Worm (Caenorhabditis elegans) whole organism, early embryonic: ENCODE results near the gene fbxb-31.

Source experiments
- B0310.2 ChIP-seq: sonication (generic microtip); optimal IDR thresholded peaks from 2 replicates; lab custom pipeline; 2016; ENCODE audit warnings: mild to moderate bottlenecking, missing genetic modification characterization, missing compliant biosample characterization
- F13C5.2 ChIP-seq: sonication (generic microtip); optimal IDR thresholded peaks from 2 replicates; lab custom pipeline; 2017; ENCODE audit warnings: mild to moderate bottlenecking, missing genetic modification characterization, inconsistent platforms, missing compliant biosample characterization
- aly-1 ChIP-seq: sonication (generic microtip); optimal IDR thresholded peaks from 2 replicates; lab custom pipeline; 2016; ENCODE audit warnings: missing genetic modification characterization, missing compliant biosample characterization
- ama-1 ChIP-seq: fragments of 150-350 bp; optimal IDR thresholded peaks from 2 replicates; lab custom pipeline; 2014
- ceh-13 ChIP-seq: fragments of 200-800 bp; sonication (Bioruptor generic); optimal IDR thresholded peaks from 2 replicates; lab custom pipeline; 2018; ENCODE audit warnings: mild to moderate bottlenecking, missing genetic modification characterization, missing compliant biosample characterization
- ceh-36 ChIP-seq: sonication (generic microtip); optimal IDR thresholded peaks from 2 replicates; lab custom pipeline; 2016; ENCODE audit warnings: missing genetic modification characterization, inconsistent platforms, missing compliant biosample characterization
- ets-7 ChIP-seq: sonication (generic microtip); optimal IDR thresholded peaks from 2 replicates; lab custom pipeline; 2016; ENCODE audit warnings: missing genotype, missing genetic modification characterization, missing compliant biosample characterization
- flt-1 ChIP-seq: fragments of 200-800 bp; sonication (Bioruptor generic); IDR thresholded peaks from 2 replicates; pipeline ENCODE4 v1.3.6; 2022; ENCODE audit warnings: missing genetic modification characterization, missing compliant biosample characterization
- hmbx-1 ChIP-seq: sonication (generic microtip); optimal IDR thresholded peaks from 2 replicates; lab custom pipeline; 2016; ENCODE audit warnings: mild to moderate bottlenecking, missing genetic modification characterization, missing compliant biosample characterization
- hmg-4 ChIP-seq: fragments of 200-800 bp; sonication (Bioruptor generic); optimal IDR thresholded peaks from 2 replicates; lab custom pipeline; 2018; ENCODE audit warnings: mild to moderate bottlenecking, missing genetic modification characterization, missing compliant biosample characterization
- hnd-1 ChIP-seq: sonication (generic microtip); optimal IDR thresholded peaks from 2 replicates; lab custom pipeline; 2016; ENCODE audit warnings: missing genetic modification characterization, missing compliant biosample characterization
- pes-1 ChIP-seq: fragments of 200-800 bp; sonication (Bioruptor generic); IDR thresholded peaks from 2 replicates; pipeline ENCODE4 v1.3.6; 2022; ENCODE audit warnings: missing genetic modification reagents, missing genetic modification characterization, missing compliant biosample characterization
- scrt-1 ChIP-seq: fragments of 200-800 bp; sonication (Bioruptor generic); IDR thresholded peaks from 2 replicates; pipeline ENCODE4 v1.3.6; 2022; ENCODE audit warnings: missing genetic modification characterization, missing compliant biosample characterization
- sea-1 ChIP-seq: fragments of 200-800 bp; sonication (Bioruptor generic); conservative IDR thresholded peaks from 2 replicates; pipeline ENCODE4 v1.3.6; 2022; ENCODE audit warnings: missing genetic modification characterization, missing compliant biosample characterization
- tbx-11 ChIP-seq: fragments of 200-800 bp; sonication (Bioruptor generic); IDR thresholded peaks from 2 replicates; pipeline ENCODE4 v1.3.6; 2022; ENCODE audit warnings: missing genetic modification characterization, missing compliant biosample characterization
- tbx-37 ChIP-seq: fragments of 200-800 bp; sonication (Bioruptor generic); conservative IDR thresholded peaks from 2 replicates; pipeline ENCODE4 v1.3.6; 2022; ENCODE audit warnings: missing genetic modification reagents, missing genetic modification characterization, missing compliant biosample characterization
- tra-4 ChIP-seq: sonication (generic microtip); optimal IDR thresholded peaks from 2 replicates; lab custom pipeline; 2017; ENCODE audit warnings: missing genetic modification characterization, missing compliant biosample characterization

fbxb-31 gene

ce11 chrII:3639238-3639637 is at the start of gene fbxb-31:
fbxb-31 (minus strand) TSS chrII:3639338.
- TF ChIP-seq tbx-37 (GFP tag; lab: Robert Waterston, UW) (no peak), sea-1 (GFP tag; lab: Robert Waterston, UW) (no peak), aly-1 (tag; lab: Kevin White, UChicago) (no peak), tbx-11 (GFP tag; lab: Robert Waterston, UW) (no peak), scrt-1 (GFP tag; lab: Robert Waterston, UW) (no peak), tra-4 (tag; lab: Kevin White, UChicago) (no peak), ceh-13 (GFP tag; lab: Kevin White, UChicago) (no peak), hmg-4 (GFP tag; lab: Kevin White, UChicago) (no peak), hmbx-1 (tag; lab: Kevin White, UChicago) (no peak), F13C5.2 (tag; lab: Kevin White, UChicago) (no peak), B0310.2 (tag; lab: Kevin White, UChicago) (no peak), pes-1 (GFP tag; lab: Robert Waterston, UW) (no peak), ets-7 (no peak), ceh-36 (tag; lab: Kevin White, UChicago) (no peak), hnd-1 (no peak), flt-1 (GFP tag; lab: Robert Waterston, UW) (no peak), ama-1 (lab: Kevin White, UChicago) (no peak)

DNA sequence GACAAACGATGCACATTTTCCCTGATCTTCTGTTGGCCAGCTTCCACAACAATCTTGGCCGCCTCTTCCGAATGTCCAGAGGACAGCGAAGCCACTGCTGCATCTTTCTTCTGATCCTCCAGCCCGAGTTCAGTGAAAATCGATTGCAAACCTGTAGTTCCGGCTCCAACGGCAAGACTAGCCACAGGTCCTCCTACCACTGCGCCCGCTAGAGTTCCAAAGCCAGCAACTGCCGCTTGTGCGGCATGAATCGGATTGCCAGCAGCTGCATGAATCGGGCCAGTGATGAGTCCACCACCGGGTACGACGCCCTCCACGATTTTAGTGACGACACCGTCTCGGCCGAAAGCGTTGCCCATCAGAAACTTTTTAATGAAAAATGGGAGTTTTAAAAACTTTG is 49.2 kb upstream of the fbxb-31 start, which contains the start of gene ifas-1:
Gene ifas-1 (minus strand): TSS at position 387 of the 400 bp plus-strand sequence.
- TF ChIP-seq ama-1 (lab: Kevin White, UChicago) (no peak), flt-1 (GFP tag; lab: Robert Waterston, UW) (no peak), tra-4 (tag; lab: Kevin White, UChicago) (no peak), aly-1 (tag; lab: Kevin White, UChicago) (no peak), hmg-4 (GFP tag; lab: Kevin White, UChicago) (no peak), tbx-11 (GFP tag; lab: Robert Waterston, UW) (no peak), sea-1 (GFP tag; lab: Robert Waterston, UW) (no peak)

ce11 chrII:3684487-3685067 is 45.4 kb upstream of the fbxb-31 start:
- TF ChIP-seq tbx-37 (GFP tag; lab: Robert Waterston, UW) (no peak), flt-1 (GFP tag; lab: Robert Waterston, UW) (no peak)

DNA sequence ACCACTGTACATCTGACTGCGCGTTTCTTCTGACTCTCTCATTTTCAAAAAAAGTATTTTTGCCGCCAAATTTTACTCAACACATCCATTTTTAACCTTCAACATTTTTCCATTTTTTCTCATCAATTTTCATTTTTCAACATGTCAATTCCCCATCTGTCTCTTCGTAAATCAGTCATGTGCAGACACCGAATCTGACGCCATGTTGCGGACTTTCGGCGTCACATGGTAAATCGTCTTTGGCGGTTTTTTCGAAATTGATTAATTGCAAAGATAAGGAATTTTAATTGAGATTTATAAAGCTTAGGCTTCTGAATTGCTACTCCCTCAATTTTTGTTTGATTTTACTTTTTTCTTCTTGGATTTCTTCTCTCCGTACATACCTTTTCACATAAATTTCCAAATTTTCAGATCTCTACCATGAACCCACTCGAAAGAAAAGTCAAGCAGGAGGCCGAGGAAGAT is 43.7 kb upstream of the fbxb-31 start, which contains the start of gene F19B10.1:
Gene F19B10.1 (plus strand): TSS at position 415 of the 465 bp plus-strand sequence.
- TF ChIP-seq ama-1 (lab: Kevin White, UChicago) (no peak), B0310.2 (tag; lab: Kevin White, UChicago) (no peak), flt-1 (GFP tag; lab: Robert Waterston, UW) (no peak), ceh-36 (tag; lab: Kevin White, UChicago) (no peak), hmbx-1 (tag; lab: Kevin White, UChicago) (no peak), tbx-37 (GFP tag; lab: Robert Waterston, UW) (no peak), ets-7 (no peak), pes-1 (GFP tag; lab: Robert Waterston, UW) (no peak), hnd-1 (no peak), ceh-13 (GFP tag; lab: Kevin White, UChicago) (no peak), tra-4 (tag; lab: Kevin White, UChicago) (no peak)

ce11 chrII:3681365-3682083 is 42.4 kb upstream of the fbxb-31 start, which contains the start of gene F19B10.10:
F19B10.10 (minus strand) TSS chrII:3681415.
- no peak for TF ChIP-seq flt-1 (GFP tag; lab: Robert Waterston, UW)
- TF ChIP-seq F13C5.2 (tag; lab: Kevin White, UChicago): no peak
- no peak for TF ChIP-seq ets-7
- no peak for TF ChIP-seq sea-1 (GFP tag; lab: Robert Waterston, UW)
- TF ChIP-seq hmg-4 (GFP tag; lab: Kevin White, UChicago): no peak
- no peak for TF ChIP-seq tra-4 (tag; lab: Kevin White, UChicago)
- no peak for TF ChIP-seq ceh-13 (GFP tag; lab: Kevin White, UChicago)
- TF ChIP-seq B0310.2 (tag; lab: Kevin White, UChicago): no peak
- TF ChIP-seq scrt-1 (GFP tag; lab: Robert Waterston, UW): no peak
- TF ChIP-seq aly-1 (tag; lab: Kevin White, UChicago): no peak
- no peak for TF ChIP-seq hnd-1
- no peak for TF ChIP-seq tbx-37 (GFP tag; lab: Robert Waterston, UW)
- TF ChIP-seq ceh-36 (tag; lab: Kevin White, UChicago): no peak
- no peak for TF ChIP-seq tbx-11 (GFP tag; lab: Robert Waterston, UW)
- no peak for TF ChIP-seq ama-1 (lab: Kevin White, UChicago)
- TF ChIP-seq hmbx-1 (tag; lab: Kevin White, UChicago): no peak
- TF ChIP-seq pes-1 (GFP tag; lab: Robert Waterston, UW): no peak

DNA sequence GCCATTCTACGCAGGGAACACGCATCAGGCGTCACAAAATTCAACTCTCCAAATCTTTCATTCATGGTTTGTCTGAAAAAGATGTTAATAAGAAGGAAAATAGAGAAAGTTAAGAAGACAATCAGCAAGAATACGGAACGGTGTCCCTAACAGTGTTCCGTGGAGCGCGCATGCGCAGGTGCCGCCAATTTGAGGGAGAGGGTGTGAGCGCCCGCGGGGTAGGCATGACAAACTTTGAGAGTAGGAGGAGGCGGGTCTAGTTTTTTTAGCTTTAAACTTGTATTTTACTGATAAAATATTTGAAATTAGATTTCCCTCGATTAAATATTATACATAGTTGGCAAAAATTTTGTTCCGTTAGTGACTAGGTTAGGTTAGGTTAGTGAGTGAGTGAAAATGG is 41.2 kb upstream of the fbxb-31 start:
- TF ChIP-seq hmg-4 (GFP tag; lab: Kevin White, UChicago) (no peak), hnd-1 (no peak), B0310.2 (tag; lab: Kevin White, UChicago) (no peak)

ce11 chrII:3678978-3679377 is 39.8 kb upstream of the fbxb-31 start:
- TF ChIP-seq tra-4 (tag; lab: Kevin White, UChicago): no peak
- no peak for TF ChIP-seq sea-1 (GFP tag; lab: Robert Waterston, UW)
- no peak for TF ChIP-seq F13C5.2 (tag; lab: Kevin White, UChicago)
- no peak for TF ChIP-seq ama-1 (lab: Kevin White, UChicago)
- no peak for TF ChIP-seq pes-1 (GFP tag; lab: Robert Waterston, UW)
- TF ChIP-seq ceh-36 (tag; lab: Kevin White, UChicago): no peak
- TF ChIP-seq hmbx-1 (tag; lab: Kevin White, UChicago): no peak
- TF ChIP-seq flt-1 (GFP tag; lab: Robert Waterston, UW): no peak
- no peak for TF ChIP-seq scrt-1 (GFP tag; lab: Robert Waterston, UW)
- no peak for TF ChIP-seq B0310.2 (tag; lab: Kevin White, UChicago)
- no peak for TF ChIP-seq aly-1 (tag; lab: Kevin White, UChicago)
- TF ChIP-seq ets-7: no peak
- no peak for TF ChIP-seq tbx-11 (GFP tag; lab: Robert Waterston, UW)
- no peak for TF ChIP-seq tbx-37 (GFP tag; lab: Robert Waterston, UW)
- no peak for TF ChIP-seq hnd-1
- no peak for TF ChIP-seq hmg-4 (GFP tag; lab: Kevin White, UChicago)
- TF ChIP-seq ceh-13 (GFP tag; lab: Kevin White, UChicago): no peak
